In genomic region chr3R:27153062-27153878, dm6 we compare ENCODE assay signal across 4 fruit fly cellular contexts.
A peak's percentile ranks its signal among the peaks of the same experiment; 100 is the strongest.
TF ChIP-seq lines count a peak whose summit lies in the region.

No protein-coding gene starts in this region.

TF ChIP-seq in whole organism, adult, 20 proteins besides CTCF, POLR2A, EP300 and RAD21 (continued from another document):
- TF ChIP-seq CG33017 (tag; optimal IDR thresholded peaks at IDR 0.05; lab: Kevin White, UChicago), result peak; percentile 47
TF ChIP-seq in whole organism, adult: peak in this region for 9.

TF ChIP-seq in whole organism, embryonic, 481 proteins besides CTCF, POLR2A, EP300 and RAD21 (continued from another document and continues in another):
- TF ChIP-seq ems (GFP tag; optimal IDR thresholded peaks at IDR 0.05; lab: Kevin White, UChicago), result peak; percentile 8
- TF ChIP-seq NFAT (GFP tag; IDR thresholded peaks at IDR 0.05; lab: Robert Waterston, UW), result no peak
- no peak for TF ChIP-seq Optix (GFP tag; IDR thresholded peaks at IDR 0.05; lab: Robert Waterston, UW)
- TF ChIP-seq Dip3 (GFP tag; optimal IDR thresholded peaks at IDR 0.05; lab: Kevin White, UChicago), result peak; percentile 21
- no peak for TF ChIP-seq Side (GFP tag; optimal IDR thresholded peaks at IDR 0.05; lab: Kevin White, UChicago)
- peak; percentile 60 for TF ChIP-seq Usf (GFP tag; optimal IDR thresholded peaks at IDR 0.05; lab: Kevin White, UChicago)
- TF ChIP-seq CG7839 (tag; optimal IDR thresholded peaks at IDR 0.05; lab: Kevin White, UChicago), result peak; percentile 65
- no peak for TF ChIP-seq jigr1 (GFP tag; IDR thresholded peaks at IDR 0.05; lab: Robert Waterston, UW)
- peak; percentile 76 for TF ChIP-seq Ets65A (GFP tag; lab: Kevin White, UChicago)
- TF ChIP-seq CG5245 (GFP tag; optimal IDR thresholded peaks at IDR 0.05; lab: Kevin White, UChicago), result no peak
- TF ChIP-seq kni (GFP tag; optimal IDR thresholded peaks at IDR 0.05; lab: Kevin White, UChicago), result no peak
- no peak for TF ChIP-seq CG5180 (GFP tag; optimal IDR thresholded peaks at IDR 0.05; lab: Kevin White, UChicago)
- TF ChIP-seq kay (GFP tag; optimal IDR thresholded peaks at IDR 0.05; lab: Kevin White, UChicago), result peak; percentile 18
- no peak for TF ChIP-seq luna (GFP tag; optimal IDR thresholded peaks at IDR 0.05; lab: Kevin White, UChicago)
- TF ChIP-seq Fer3 (tag; optimal IDR thresholded peaks at IDR 0.05; lab: Kevin White, UChicago), result peak; percentile 16
- no peak for TF ChIP-seq pzg (GFP tag; optimal IDR thresholded peaks at IDR 0.05; lab: Kevin White, UChicago)
- no peak for TF ChIP-seq CG4730 (GFP tag; IDR thresholded peaks at IDR 0.05; lab: Robert Waterston, UW)
- no peak for TF ChIP-seq ken (GFP tag; IDR thresholded peaks at IDR 0.05; lab: Robert Waterston, UW)
- no peak for TF ChIP-seq CG1529 (GFP tag; optimal IDR thresholded peaks at IDR 0.05; lab: Kevin White, UChicago)
- TF ChIP-seq CG34376 (GFP tag; optimal IDR thresholded peaks at IDR 0.05; lab: Kevin White, UChicago), result no peak
- no peak for TF ChIP-seq CG18476 (GFP tag; optimal IDR thresholded peaks at IDR 0.05; lab: Kevin White, UChicago)
- no peak for TF ChIP-seq gfzf (GFP tag; optimal IDR thresholded peaks at IDR 0.05; lab: Kevin White, UChicago)
- TF ChIP-seq CG6854 (GFP tag; optimal IDR thresholded peaks at IDR 0.05; lab: Kevin White, UChicago), result peak; percentile 21
- TF ChIP-seq cato (GFP tag; optimal IDR thresholded peaks at IDR 0.05; lab: Kevin White, UChicago; ENCODE audit: borderline replicate concordance), result no peak
- TF ChIP-seq CG6654 (GFP tag; optimal IDR thresholded peaks at IDR 0.05; lab: Kevin White, UChicago), result no peak
- no peak for TF ChIP-seq CG1024 (GFP tag; IDR thresholded peaks at IDR 0.05; lab: Robert Waterston, UW)
- no peak for TF ChIP-seq pnt (GFP tag; optimal IDR thresholded peaks at IDR 0.05; lab: Kevin White, UChicago)
- TF ChIP-seq CG6254 (GFP tag; optimal IDR thresholded peaks at IDR 0.05; lab: Kevin White, UChicago), result peak; percentile 38
- peak; percentile 19 to 22 for TF ChIP-seq dpn (GFP tag; optimal IDR thresholded peaks at IDR 0.05; lab: Kevin White, UChicago)
- TF ChIP-seq MBD-R2 (GFP tag; IDR thresholded peaks at IDR 0.05; lab: Robert Waterston, UW), result no peak
- no peak for TF ChIP-seq croc (GFP tag; conservative IDR thresholded peaks at IDR 0.05; lab: Robert Waterston, UW)
- TF ChIP-seq CG2712 (tag; optimal IDR thresholded peaks at IDR 0.05; lab: Kevin White, UChicago), result peak; percentile 48
- no peak for TF ChIP-seq HLH3B (GFP tag; IDR thresholded peaks at IDR 0.05; lab: Robert Waterston, UW)
- peak; percentile 57 for TF ChIP-seq CG13775 (GFP tag; optimal IDR thresholded peaks at IDR 0.05; lab: Kevin White, UChicago)
- no peak for TF ChIP-seq tll (GFP tag; optimal IDR thresholded peaks at IDR 0.05; lab: Kevin White, UChicago)
- peak; percentile 1 for TF ChIP-seq Xbp1 (GFP tag; optimal IDR thresholded peaks at IDR 0.05; lab: Kevin White, UChicago)
- TF ChIP-seq hb (GFP tag; IDR thresholded peaks at IDR 0.05; lab: Robert Waterston, UW; ENCODE audit: partially characterized antibody), result no peak
- no peak for TF ChIP-seq da (GFP tag; optimal IDR thresholded peaks at IDR 0.05; lab: Kevin White, UChicago)
- peak; percentile 70 for TF ChIP-seq CG31441 (GFP tag; IDR thresholded peaks at IDR 0.05; lab: Robert Waterston, UW)
- TF ChIP-seq Dref (GFP tag; IDR thresholded peaks at IDR 0.05; lab: Robert Waterston, UW), result no peak
- peak; percentile 38 for TF ChIP-seq mam (GFP tag; optimal IDR thresholded peaks at IDR 0.05; lab: Kevin White, UChicago)
- peak; percentile 62 for TF ChIP-seq CG12659 (GFP tag; optimal IDR thresholded peaks at IDR 0.05; lab: Kevin White, UChicago)
- no peak for TF ChIP-seq pan (optimal IDR thresholded peaks at IDR 0.05; lab: Kevin White, UChicago)
- peak in 1 of 2 experiments; percentile 12 for TF ChIP-seq pan (GFP tag; optimal IDR thresholded peaks at IDR 0.05 in 1 of 2, IDR thresholded peaks at IDR 0.05 in 1 of 2)
- peak; percentile 73 for TF ChIP-seq sens (GFP tag; lab: Kevin White, UChicago)

TF ChIP-seq in whole organism, prepupa, 60 proteins besides CTCF, POLR2A, EP300 and RAD21 (continued from another document):
- TF ChIP-seq Eip75B (GFP tag; optimal IDR thresholded peaks at IDR 0.05; lab: Kevin White, UChicago), result peak; percentile 7
- TF ChIP-seq Smox (GFP tag; optimal IDR thresholded peaks at IDR 0.05; lab: Kevin White, UChicago), result no peak
- TF ChIP-seq Hr4 (GFP tag; optimal IDR thresholded peaks at IDR 0.05; lab: Kevin White, UChicago), result peak; percentile 42
- peak; percentile 3 for TF ChIP-seq CG3919 (GFP tag; optimal IDR thresholded peaks at IDR 0.05; lab: Kevin White, UChicago)
- peak; percentile 1 for TF ChIP-seq net (GFP tag; optimal IDR thresholded peaks at IDR 0.05; lab: Kevin White, UChicago)
- peak; percentile 13 for TF ChIP-seq Eip78C (GFP tag; lab: Kevin White, UChicago)
- peak; percentile 20 for TF ChIP-seq acj6 (GFP tag; optimal IDR thresholded peaks at IDR 0.05; lab: Kevin White, UChicago)
- TF ChIP-seq pdm3 (GFP tag; optimal IDR thresholded peaks at IDR 0.05; lab: Kevin White, UChicago), result peak; percentile 38
- TF ChIP-seq Lpt (GFP tag; optimal IDR thresholded peaks at IDR 0.05; lab: Kevin White, UChicago), result no peak
- TF ChIP-seq spab (GFP tag; optimal IDR thresholded peaks at IDR 0.05; lab: Kevin White, UChicago), result peak; percentile 26
- TF ChIP-seq CG8319 (GFP tag; optimal IDR thresholded peaks at IDR 0.05; lab: Kevin White, UChicago), result no peak
- peak; percentile 28 for TF ChIP-seq CG4318 (GFP tag; optimal IDR thresholded peaks at IDR 0.05; lab: Kevin White, UChicago)
- peak; percentile 50 for TF ChIP-seq fkh (GFP tag; optimal IDR thresholded peaks at IDR 0.05; lab: Kevin White, UChicago)
- TF ChIP-seq CG3032 (tag; optimal IDR thresholded peaks at IDR 0.05; lab: Kevin White, UChicago), result peak; percentile 46
- TF ChIP-seq CG34406 (GFP tag; optimal IDR thresholded peaks at IDR 0.05; lab: Kevin White, UChicago), result peak; percentile 38
- TF ChIP-seq esn (GFP tag; optimal IDR thresholded peaks at IDR 0.05; lab: Kevin White, UChicago), result peak; percentile 41
- TF ChIP-seq achi (GFP tag; optimal IDR thresholded peaks at IDR 0.05; lab: Kevin White, UChicago), result peak; percentile 38

TF ChIP-seq in whole organism, wandering third instar larva, 38 proteins besides CTCF, POLR2A, EP300 and RAD21 (continued from another document):
- TF ChIP-seq Rel (GFP tag; optimal IDR thresholded peaks at IDR 0.05; lab: Kevin White, UChicago) (no peak), Rel (tag; optimal IDR thresholded peaks at IDR 0.05; lab: Kevin White, UChicago) (peak; percentile 52), Myc (optimal IDR thresholded peaks at IDR 0.05; lab: Kevin White, UChicago) (no peak), psq (GFP tag; optimal IDR thresholded peaks at IDR 0.05; lab: Kevin White, UChicago) (peak; percentile 8), N (GFP tag; optimal IDR thresholded peaks at IDR 0.05; lab: Kevin White, UChicago) (no peak), dl (GFP tag; optimal IDR thresholded peaks at IDR 0.05; lab: Kevin White, UChicago; ENCODE audit: insufficient read depth in 1 of 2, partially characterized antibody in 2 of 2) (peak in 1 of 2 experiments; percentile 31), Jra (GFP tag; optimal IDR thresholded peaks at IDR 0.05; lab: Kevin White, UChicago) (peak; percentile 40), CG9705 (GFP tag; optimal IDR thresholded peaks at IDR 0.05; lab: Kevin White, UChicago) (no peak)
